Worm (Caenorhabditis elegans): Measurements from ENCODE around the gene old-1.

DNA sequence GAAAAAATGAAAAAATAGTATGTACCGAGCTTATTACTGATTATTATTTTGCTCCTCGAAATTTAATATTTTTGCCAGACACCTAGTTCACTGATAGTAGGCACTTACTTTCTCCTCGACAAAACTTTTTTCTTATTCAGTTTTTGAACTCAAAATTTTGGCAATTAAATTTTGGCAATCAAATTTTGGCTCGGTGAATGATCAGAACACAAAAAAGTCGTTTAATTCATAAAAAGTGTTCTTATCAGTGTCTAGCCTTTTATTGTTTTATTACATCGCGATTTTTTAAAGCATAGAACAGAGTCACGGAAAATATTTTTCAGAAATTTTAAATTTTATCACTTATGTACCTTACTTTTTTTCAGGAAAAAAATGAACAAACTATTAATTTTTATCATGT, 26.6 kb upstream of the old-1 start:
- no peak for TF ChIP-seq lsy-2 (tag; optimal IDR thresholded peaks at IDR 0.05)
- TF ChIP-seq unc-130 (GFP tag; optimal IDR thresholded peaks at IDR 0.05): no peak
- no peak for TF ChIP-seq duxl-1 (tag; optimal IDR thresholded peaks at IDR 0.05; ENCODE audit: poor library complexity)
- no peak for TF ChIP-seq snpc-1.2 (GFP tag; IDR thresholded peaks at IDR 0.05)
- TF ChIP-seq ctbp-1 (GFP tag; IDR thresholded peaks at IDR 0.05): no peak
- TF ChIP-seq ama-1 (optimal IDR thresholded peaks at IDR 0.05): no peak
- no peak for TF ChIP-seq unc-39 (tag; optimal IDR thresholded peaks at IDR 0.05)
- no peak for TF ChIP-seq zag-1 (tag; optimal IDR thresholded peaks at IDR 0.05)
- TF ChIP-seq madf-5 (GFP tag; IDR thresholded peaks at IDR 0.05): no peak
- TF ChIP-seq lin-29 (GFP tag; IDR thresholded peaks at IDR 0.05): no peak
- TF ChIP-seq nhr-111 (GFP tag; optimal IDR thresholded peaks at IDR 0.05): no peak
- no peak for TF ChIP-seq egl-27 (tag; optimal IDR thresholded peaks at IDR 0.05)
- TF ChIP-seq saeg-2 (GFP tag; IDR thresholded peaks at IDR 0.05): no peak
- TF ChIP-seq hlh-30 (tag; optimal IDR thresholded peaks at IDR 0.05; ENCODE audit: insufficient read depth): no peak

Data from whole organism, L4 larva.